Worm (Caenorhabditis elegans) whole organism, young adult: ENCODE results near the gene CD4.8.

Source experiments
- B0019.2 ChIP-seq: fragments of 200-800 bp; sonication (Bioruptor generic); conservative IDR thresholded peaks from 2 replicates; pipeline ENCODE4 v1.3.6; 2022; ENCODE audit warnings: missing genetic modification reagents, missing genetic modification characterization, missing compliant biosample characterization
- B0261.1 ChIP-seq: sonication (generic microtip); optimal IDR thresholded peaks from 2 replicates; lab custom pipeline; 2016; ENCODE audit warnings: mild to moderate bottlenecking, missing genetic modification characterization, moderate library complexity, missing compliant biosample characterization
- F23B12.7 ChIP-seq: sonication (generic microtip); optimal IDR thresholded peaks from 2 replicates; lab custom pipeline; 2017; ENCODE audit warnings: missing genetic modification characterization, mild to moderate bottlenecking, missing compliant biosample characterization, antibody characterized with exemption, moderate library complexity; ENCODE audit not compliant: insufficient read depth
- F33H1.4 ChIP-seq: fragments of 200-800 bp; sonication (Bioruptor generic); IDR thresholded peaks from 2 replicates; pipeline ENCODE4 v1.3.6; 2022; ENCODE audit warnings: missing genetic modification reagents, missing genetic modification characterization, missing compliant biosample characterization
- F39B2.1 ChIP-seq: fragments of 200-800 bp; sonication (Bioruptor generic); IDR thresholded peaks from 2 replicates; pipeline ENCODE4 v1.3.6; 2022; ENCODE audit warnings: missing genetic modification reagents, missing genetic modification characterization, missing compliant biosample characterization
- F55B11.4 ChIP-seq: sonication (generic microtip); optimal IDR thresholded peaks from 2 replicates; lab custom pipeline; 2016; ENCODE audit warnings: missing compliant biosample characterization, missing genetic modification characterization, borderline replicate concordance; ENCODE audit not compliant: insufficient read depth
- F57C9.4 ChIP-seq: sonication (generic microtip); optimal IDR thresholded peaks from 2 replicates; lab custom pipeline; 2017; ENCODE audit warnings: mild to moderate bottlenecking, missing genetic modification characterization, missing compliant biosample characterization
- K11D2.4 ChIP-seq: fragments of 200-800 bp; sonication (Bioruptor generic); IDR thresholded peaks from 2 replicates; pipeline ENCODE4 v1.3.6; 2022; ENCODE audit warnings: missing genetic modification reagents, missing genetic modification characterization, missing compliant biosample characterization
- Y53F4B.3 ChIP-seq: fragments of 200-800 bp; sonication (Bioruptor generic); IDR thresholded peaks from 2 replicates; pipeline ENCODE4 v1.3.6; 2022; ENCODE audit warnings: missing genetic modification reagents, missing genetic modification characterization, missing compliant biosample characterization
- Y79H2A.3 ChIP-seq: fragments of 200-800 bp; sonication (Bioruptor generic); conservative IDR thresholded peaks from 2 replicates; pipeline ENCODE4 v1.3.6; 2022; ENCODE audit warnings: missing genetic modification reagents, missing genetic modification characterization, missing compliant biosample characterization
- ZK185.1 ChIP-seq: sonication (generic microtip); optimal IDR thresholded peaks from 2 replicates; lab custom pipeline; 2016; ENCODE audit warnings: mild to moderate bottlenecking, missing genetic modification characterization, missing compliant biosample characterization; ENCODE audit not compliant: poor library complexity, severe bottlenecking
- aptf-3 ChIP-seq: fragments of 200-800 bp; sonication (Bioruptor generic); IDR thresholded peaks from 2 replicates; pipeline ENCODE4 v1.3.6; 2022; ENCODE audit warnings: missing genetic modification characterization, missing compliant biosample characterization
- attf-3 ChIP-seq: fragments of 200-800 bp; sonication (Bioruptor generic); conservative IDR thresholded peaks from 2 replicates; pipeline ENCODE4 v1.3.6; 2022; ENCODE audit warnings: missing genetic modification reagents, missing genetic modification characterization, missing compliant biosample characterization
- attf-5 ChIP-seq: fragments of 200-800 bp; sonication (Bioruptor generic); optimal IDR thresholded peaks from 2 replicates; lab custom pipeline; 2018; ENCODE audit warnings: mild to moderate bottlenecking, missing genetic modification characterization, missing compliant biosample characterization
- bed-2 ChIP-seq: fragments of 200-800 bp; sonication (Bioruptor generic); IDR thresholded peaks from 2 replicates; pipeline ENCODE4 v1.3.6; 2022; ENCODE audit warnings: missing genetic modification reagents, missing genetic modification characterization, missing compliant biosample characterization
- ceh-100 ChIP-seq: fragments of 200-800 bp; sonication (Bioruptor generic); IDR thresholded peaks from 2 replicates; pipeline ENCODE4 v1.3.6; 2022; ENCODE audit warnings: missing genetic modification reagents, missing genetic modification characterization, missing compliant biosample characterization
- ceh-40 ChIP-seq: fragments of 200-800 bp; sonication (Bioruptor generic); IDR thresholded peaks from 2 replicates; pipeline ENCODE4 v1.3.6; 2022; ENCODE audit warnings: missing genetic modification characterization, missing compliant biosample characterization
- ceh-58 ChIP-seq: fragments of 200-800 bp; sonication (Bioruptor generic); IDR thresholded peaks from 2 replicates; pipeline ENCODE4 v1.3.6; 2022; ENCODE audit warnings: missing genetic modification characterization, missing compliant biosample characterization
- chd-7 ChIP-seq: sonication (generic microtip); optimal IDR thresholded peaks from 2 replicates; lab custom pipeline; 2016; ENCODE audit warnings: mild to moderate bottlenecking, missing genetic modification characterization, moderate library complexity, missing compliant biosample characterization
- die-1 ChIP-seq: sonication (generic microtip); optimal IDR thresholded peaks from 2 replicates; lab custom pipeline; 2016; ENCODE audit warnings: missing genotype, mild to moderate bottlenecking, missing genetic modification characterization, missing compliant biosample characterization
- dpff-1 ChIP-seq: sonication (generic microtip); optimal IDR thresholded peaks from 2 replicates; lab custom pipeline; 2017; ENCODE audit warnings: mild to moderate bottlenecking, missing genetic modification characterization, missing compliant biosample characterization
- efl-1 ChIP-seq: fragments of 150-350 bp; optimal IDR thresholded peaks from 2 replicates; lab custom pipeline; 2014; ENCODE audit warnings: missing biosample characterization, missing genetic modification reagents, missing genetic modification characterization
- fkh-3 ChIP-seq: sonication (generic microtip); optimal IDR thresholded peaks from 2 replicates; lab custom pipeline; 2016; ENCODE audit warnings: mild to moderate bottlenecking, missing genetic modification characterization, missing compliant biosample characterization
- gei-17 ChIP-seq: fragments of 200-800 bp; sonication (Bioruptor generic); optimal IDR thresholded peaks from 2 replicates; lab custom pipeline; 2018; ENCODE audit warnings: mild to moderate bottlenecking, missing genetic modification characterization, missing compliant biosample characterization
- hmg-20 ChIP-seq: fragments of 200-800 bp; sonication (Bioruptor generic); IDR thresholded peaks from 2 replicates; pipeline ENCODE4 v1.3.6; 2022; ENCODE audit warnings: missing genetic modification reagents, missing genetic modification characterization, missing compliant biosample characterization
- hrde-1 ChIP-seq: sonication (generic microtip); optimal IDR thresholded peaks from 2 replicates; lab custom pipeline; 2016; ENCODE audit warnings: missing genetic modification characterization, mild to moderate bottlenecking, missing compliant biosample characterization, moderate library complexity, missing genotype, missing genetic modification reagents, borderline replicate concordance
- hsf-1 ChIP-seq: fragments of 200-800 bp; sonication (Bioruptor generic); IDR thresholded peaks from 2 replicates; pipeline ENCODE4 v1.3.6; 2022; ENCODE audit warnings: missing genetic modification reagents, missing genetic modification characterization, missing compliant biosample characterization
- let-607 ChIP-seq, 2 experiments: fragments of 200-800 bp in 1 of 2; sonication (Bioruptor generic) in 1 of 2; sonication (generic microtip) in 1 of 2; optimal IDR thresholded peaks; 2 replicates each; lab custom pipeline; 2016 to 2018; ENCODE audit warnings: mild to moderate bottlenecking in 2 of 2, missing compliant biosample characterization in 2 of 2, missing genetic modification characterization in 2 of 2, moderate library complexity in 2 of 2, missing genotype in 1 of 2
- lin-40 ChIP-seq: sonication (generic microtip); optimal IDR thresholded peaks from 2 replicates; lab custom pipeline; 2016; ENCODE audit warnings: missing genetic modification characterization, mild to moderate bottlenecking, missing compliant biosample characterization, missing genotype, missing genetic modification reagents
- lin-54 ChIP-seq: fragments of 200-800 bp; sonication (Bioruptor generic); optimal IDR thresholded peaks from 2 replicates; lab custom pipeline; 2018; ENCODE audit warnings: mild to moderate bottlenecking, missing genetic modification characterization, missing compliant biosample characterization
- lir-1 ChIP-seq: fragments of 200-800 bp; sonication (Bioruptor generic); conservative IDR thresholded peaks from 2 replicates; pipeline ENCODE4 v1.3.6; 2022; ENCODE audit warnings: missing genetic modification reagents, missing genetic modification characterization, missing compliant biosample characterization
- lsy-27 ChIP-seq: sonication (generic microtip); optimal IDR thresholded peaks from 2 replicates; lab custom pipeline; 2017; ENCODE audit warnings: missing genetic modification characterization, mild to moderate bottlenecking, missing compliant biosample characterization, antibody characterized with exemption, missing genotype, borderline replicate concordance; ENCODE audit not compliant: insufficient read depth
- madf-6 ChIP-seq: fragments of 200-800 bp; sonication (Bioruptor generic); IDR thresholded peaks from 2 replicates; pipeline ENCODE4 v1.3.6; 2022; ENCODE audit warnings: missing genetic modification reagents, missing genetic modification characterization, missing compliant biosample characterization
- madf-8 ChIP-seq: fragments of 200-800 bp; sonication (Bioruptor generic); conservative IDR thresholded peaks from 2 replicates; pipeline ENCODE4 v1.3.6; 2022; ENCODE audit warnings: missing genetic modification reagents, missing genetic modification characterization, missing compliant biosample characterization
- mcd-1 ChIP-seq: fragments of 200-800 bp; sonication (Bioruptor generic); IDR thresholded peaks from 2 replicates; pipeline ENCODE4 v1.3.6; 2022; ENCODE audit warnings: missing genetic modification reagents, missing genetic modification characterization, missing compliant biosample characterization
- mxl-1 ChIP-seq: sonication (generic microtip); optimal IDR thresholded peaks from 2 replicates; lab custom pipeline; 2016; ENCODE audit warnings: missing genetic modification characterization, missing compliant biosample characterization
- nhr-179 ChIP-seq: sonication (generic microtip); optimal IDR thresholded peaks from 2 replicates; lab custom pipeline; 2016; ENCODE audit warnings: mild to moderate bottlenecking, missing genetic modification characterization, missing compliant biosample characterization
- nhr-80 ChIP-seq: sonication (generic microtip); optimal IDR thresholded peaks from 2 replicates; lab custom pipeline; 2016; ENCODE audit warnings: missing genetic modification characterization, missing compliant biosample characterization
- rpc-1 ChIP-seq, 2 experiments: fragments of 150-350 bp in 1 of 2; sonication (generic microtip) in 1 of 2; optimal IDR thresholded peaks; 2 replicates each; lab custom pipeline; 2014 to 2018; ENCODE audit warnings: missing biosample characterization in 1 of 2, missing genetic modification characterization in 1 of 2, missing genetic modification reagents in 1 of 2, missing genotype in 1 of 2
- sdz-38 ChIP-seq: sonication (generic microtip); optimal IDR thresholded peaks from 2 replicates; lab custom pipeline; 2016; ENCODE audit warnings: missing genotype, missing genetic modification characterization, missing compliant biosample characterization
- snpc-3.4 ChIP-seq: sonication (generic microtip); optimal IDR thresholded peaks from 2 replicates; lab custom pipeline; 2017; ENCODE audit warnings: missing genetic modification characterization, mild to moderate bottlenecking, missing compliant biosample characterization, antibody characterized with exemption, moderate library complexity, missing genotype, missing genetic modification reagents
- snpc-4 ChIP-seq, 5 experiments: fragments of 150-350 bp in 1 of 5; sonication (generic microtip) in 4 of 5; optimal IDR thresholded peaks; 2 replicates each; lab custom pipeline; 2014 to 2018; ENCODE audit warnings: missing genetic modification characterization in 5 of 5, missing biosample characterization in 3 of 5, antibody characterized with exemption in 2 of 5, mild to moderate bottlenecking in 2 of 5, missing compliant biosample characterization in 2 of 5, missing genotype in 2 of 5, moderate library complexity in 2 of 5, missing genetic modification reagents in 1 of 5
- somi-1 ChIP-seq: fragments of 200-800 bp; sonication (Bioruptor generic); optimal IDR thresholded peaks from 2 replicates; lab custom pipeline; 2018; ENCODE audit warnings: mild to moderate bottlenecking, missing genetic modification characterization, missing compliant biosample characterization
- unc-62 ChIP-seq: fragments of 150-350 bp; optimal IDR thresholded peaks from 2 replicates; lab custom pipeline; 2014; ENCODE audit warnings: missing biosample characterization, missing genetic modification reagents, missing genetic modification characterization
- ztf-22 ChIP-seq: fragments of 200-800 bp; sonication (Bioruptor generic); optimal IDR thresholded peaks from 2 replicates; lab custom pipeline; 2018; ENCODE audit warnings: mild to moderate bottlenecking, missing genetic modification characterization, moderate library complexity, missing compliant biosample characterization
- ztf-26 ChIP-seq: sonication (generic microtip); optimal IDR thresholded peaks from 2 replicates; lab custom pipeline; 2017; ENCODE audit warnings: missing genetic modification characterization, missing compliant biosample characterization
- ztf-3 ChIP-seq: fragments of 200-800 bp; sonication (Bioruptor generic); optimal IDR thresholded peaks from 2 replicates; lab custom pipeline; 2018; ENCODE audit warnings: mild to moderate bottlenecking, missing genetic modification characterization, missing compliant biosample characterization

The CD4.8 gene

DNA sequence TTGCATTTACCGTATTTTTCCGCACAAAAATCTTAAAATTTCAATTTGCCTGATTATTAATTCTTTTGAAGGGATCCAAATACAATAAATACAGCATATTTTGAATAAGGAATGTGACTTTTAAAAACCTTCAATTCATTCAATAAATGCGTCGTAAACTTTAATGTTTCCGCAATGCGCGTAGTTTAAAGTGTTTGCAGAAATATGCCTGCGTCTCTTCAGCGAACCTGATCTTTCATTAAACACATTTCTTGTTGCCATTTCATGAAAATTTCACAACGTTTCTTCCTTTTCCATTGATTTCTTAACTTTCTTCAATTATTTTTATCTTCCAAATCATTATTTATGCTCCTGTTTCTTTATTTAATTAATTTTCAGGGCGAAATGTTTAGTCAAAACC is 8.8 kb downstream of the CD4.8 start, which contains the start of gene vps-37 (continued):
- TF ChIP-seq attf-3 (GFP tag; lab: Robert Waterston, UW) (no peak), attf-5 (GFP tag; lab: Kevin White, UChicago) (no peak), snpc-3.4 (tag; lab: Kevin White, UChicago) (no peak), nhr-179 (no peak), madf-6 (GFP tag; lab: Robert Waterston, UW) (peak; percentile 83), B0019.2 (no peak), nhr-80 (tag; lab: Kevin White, UChicago) (no peak), mcd-1 (GFP tag; lab: Robert Waterston, UW) (peak; percentile 73), ztf-26 (tag; lab: Kevin White, UChicago) (no peak), lin-54 (peak; percentile 75), mxl-1 (tag; lab: Kevin White, UChicago) (no peak), Y79H2A.3 (GFP tag; lab: Robert Waterston, UW) (no peak), ztf-3 (GFP tag; lab: Kevin White, UChicago) (no peak), F39B2.1 (GFP tag; lab: Robert Waterston, UW) (no peak), somi-1 (GFP tag; lab: Kevin White, UChicago) (no peak), aptf-3 (GFP tag; lab: Robert Waterston, UW) (no peak), madf-8 (peak; percentile 50; the same call in 1 of the 2 replicates), bed-2 (GFP tag; lab: Robert Waterston, UW) (no peak), F57C9.4 (tag; lab: Kevin White, UChicago) (no peak), ceh-100 (no peak), ZK185.1 (peak; percentile 77), lir-1 (GFP tag; lab: Robert Waterston, UW) (no peak), hrde-1 (tag; lab: Kevin White, UChicago) (no peak), K11D2.4 (no peak), dpff-1 (tag; lab: Kevin White, UChicago) (no peak), ceh-58 (no peak), gei-17 (no peak), sdz-38 (tag; lab: Kevin White, UChicago) (no peak), rpc-1 (optimal IDR thresholded peaks at IDR 0.05; lab: Kevin White, UChicago) (no peak), rpc-1 (tag; optimal IDR thresholded peaks at IDR 0.05; lab: Kevin White, UChicago) (no peak), chd-7 (tag; lab: Kevin White, UChicago) (no peak), fkh-3 (no peak), B0261.1 (tag; lab: Kevin White, UChicago) (no peak), snpc-4 (GFP tag; optimal IDR thresholded peaks at IDR 0.05; lab: Kevin White, UChicago) (no peak), snpc-4 (tag; optimal IDR thresholded peaks at IDR 0.05; lab: Kevin White, UChicago) (peak in 3 of 4 experiments; percentile 33 to 55 (median 39)), die-1 (no peak), Y53F4B.3 (GFP tag; lab: Robert Waterston, UW) (no peak), efl-1 (GFP tag; lab: Kevin White, UChicago) (peak; percentile 46), unc-62 (no peak), hmg-20 (GFP tag; lab: Robert Waterston, UW) (0 out of 2 replicates have a peak, but pooled peaks have one; percentile 21), lin-40 (peak; percentile 78), lsy-27 (tag; lab: Kevin White, UChicago) (no peak), ceh-40 (no peak), F55B11.4 (no peak), ztf-22 (GFP tag; lab: Kevin White, UChicago) (no peak), F23B12.7 (tag; lab: Kevin White, UChicago) (peak; percentile 11), F33H1.4 (peak; percentile 51; the same call in 1 of the 2 replicates), hsf-1 (GFP tag; lab: Robert Waterston, UW) (no peak), let-607 (tag; optimal IDR thresholded peaks at IDR 0.05; lab: Kevin White, UChicago) (no peak)
